Worm (Caenorhabditis elegans) whole organism, L4 larva: Measurements from ENCODE around the gene C18C4.7.

Source experiments
- ceh-82 ChIP-seq: sonication (generic microtip); optimal IDR thresholded peaks from 2 replicates; lab custom pipeline; 2017; ENCODE audit warnings: missing biosample characterization, missing genetic modification characterization
- lin-13 ChIP-seq: fragments of 150-350 bp; optimal IDR thresholded peaks from 2 replicates; lab custom pipeline; 2014; ENCODE audit warnings: missing biosample characterization, missing genetic modification reagents, missing genetic modification characterization
- pqm-1 ChIP-seq: sonication (generic microtip); optimal IDR thresholded peaks from 2 replicates; lab custom pipeline; 2017; ENCODE audit warnings: missing biosample characterization, missing genetic modification characterization

ce11 chrV:5582860-5583259 lies 15.8 kb upstream of the C18C4.7 start:
- TF ChIP-seq pqm-1 (tag; lab: Kevin White, UChicago) (no peak), ceh-82 (tag; lab: Kevin White, UChicago) (no peak), lin-13 (no peak)
